Worm (Caenorhabditis elegans) whole organism, early embryonic: ENCODE measurements around the gene fipr-13.

Experiments used
- B0310.2 ChIP-seq: sonication (generic microtip); optimal IDR thresholded peaks from 2 replicates; lab custom pipeline; 2016; ENCODE audit warnings: mild to moderate bottlenecking, missing genetic modification characterization, missing compliant biosample characterization
- F13C5.2 ChIP-seq: sonication (generic microtip); optimal IDR thresholded peaks from 2 replicates; lab custom pipeline; 2017; ENCODE audit warnings: mild to moderate bottlenecking, missing genetic modification characterization, inconsistent platforms, missing compliant biosample characterization
- aly-1 ChIP-seq: sonication (generic microtip); optimal IDR thresholded peaks from 2 replicates; lab custom pipeline; 2016; ENCODE audit warnings: missing genetic modification characterization, missing compliant biosample characterization
- ama-1 ChIP-seq: fragments of 150-350 bp; optimal IDR thresholded peaks from 2 replicates; lab custom pipeline; 2014
- ceh-13 ChIP-seq: fragments of 200-800 bp; sonication (Bioruptor generic); optimal IDR thresholded peaks from 2 replicates; lab custom pipeline; 2018; ENCODE audit warnings: mild to moderate bottlenecking, missing genetic modification characterization, missing compliant biosample characterization
- ceh-36 ChIP-seq: sonication (generic microtip); optimal IDR thresholded peaks from 2 replicates; lab custom pipeline; 2016; ENCODE audit warnings: missing genetic modification characterization, inconsistent platforms, missing compliant biosample characterization
- ets-7 ChIP-seq: sonication (generic microtip); optimal IDR thresholded peaks from 2 replicates; lab custom pipeline; 2016; ENCODE audit warnings: missing genotype, missing genetic modification characterization, missing compliant biosample characterization
- flt-1 ChIP-seq: fragments of 200-800 bp; sonication (Bioruptor generic); IDR thresholded peaks from 2 replicates; pipeline ENCODE4 v1.3.6; 2022; ENCODE audit warnings: missing genetic modification characterization, missing compliant biosample characterization
- hmbx-1 ChIP-seq: sonication (generic microtip); optimal IDR thresholded peaks from 2 replicates; lab custom pipeline; 2016; ENCODE audit warnings: mild to moderate bottlenecking, missing genetic modification characterization, missing compliant biosample characterization
- hmg-4 ChIP-seq: fragments of 200-800 bp; sonication (Bioruptor generic); optimal IDR thresholded peaks from 2 replicates; lab custom pipeline; 2018; ENCODE audit warnings: mild to moderate bottlenecking, missing genetic modification characterization, missing compliant biosample characterization
- hnd-1 ChIP-seq: sonication (generic microtip); optimal IDR thresholded peaks from 2 replicates; lab custom pipeline; 2016; ENCODE audit warnings: missing genetic modification characterization, missing compliant biosample characterization
- pes-1 ChIP-seq: fragments of 200-800 bp; sonication (Bioruptor generic); IDR thresholded peaks from 2 replicates; pipeline ENCODE4 v1.3.6; 2022; ENCODE audit warnings: missing genetic modification reagents, missing genetic modification characterization, missing compliant biosample characterization
- scrt-1 ChIP-seq: fragments of 200-800 bp; sonication (Bioruptor generic); IDR thresholded peaks from 2 replicates; pipeline ENCODE4 v1.3.6; 2022; ENCODE audit warnings: missing genetic modification characterization, missing compliant biosample characterization
- sea-1 ChIP-seq: fragments of 200-800 bp; sonication (Bioruptor generic); conservative IDR thresholded peaks from 2 replicates; pipeline ENCODE4 v1.3.6; 2022; ENCODE audit warnings: missing genetic modification characterization, missing compliant biosample characterization
- tbx-11 ChIP-seq: fragments of 200-800 bp; sonication (Bioruptor generic); IDR thresholded peaks from 2 replicates; pipeline ENCODE4 v1.3.6; 2022; ENCODE audit warnings: missing genetic modification characterization, missing compliant biosample characterization
- tbx-37 ChIP-seq: fragments of 200-800 bp; sonication (Bioruptor generic); conservative IDR thresholded peaks from 2 replicates; pipeline ENCODE4 v1.3.6; 2022; ENCODE audit warnings: missing genetic modification reagents, missing genetic modification characterization, missing compliant biosample characterization
- tra-4 ChIP-seq: sonication (generic microtip); optimal IDR thresholded peaks from 2 replicates; lab custom pipeline; 2017; ENCODE audit warnings: missing genetic modification characterization, missing compliant biosample characterization

The fipr-13 gene

ce11 chrV:10065679-10066078 is 1.4 kb downstream of the fipr-13 start:
- TF ChIP-seq ets-7 (tag; lab: Kevin White, UChicago) (no peak), ceh-13 (GFP tag; lab: Kevin White, UChicago) (no peak), ama-1 (lab: Kevin White, UChicago) (no peak), hnd-1 (no peak), B0310.2 (no peak), sea-1 (no peak), hmbx-1 (tag; lab: Kevin White, UChicago) (no peak), F13C5.2 (tag; lab: Kevin White, UChicago) (no peak), flt-1 (no peak), tbx-11 (GFP tag; lab: Robert Waterston, UW) (no peak), ceh-36 (no peak), tra-4 (tag; lab: Kevin White, UChicago) (no peak), pes-1 (GFP tag; lab: Robert Waterston, UW) (no peak), aly-1 (no peak), hmg-4 (no peak), tbx-37 (GFP tag; lab: Robert Waterston, UW) (no peak), scrt-1 (no peak)

ce11 chrV:10066769-10067168 is 2.4 kb downstream of the fipr-13 start, which contains the start of gene npr-39:
Gene npr-39 (plus strand): TSS chrV:10067069.
- TF ChIP-seq scrt-1, result no peak
- TF ChIP-seq ama-1 (lab: Kevin White, UChicago), result no peak
- TF ChIP-seq tra-4 (tag; lab: Kevin White, UChicago), result no peak
- TF ChIP-seq ets-7 (tag; lab: Kevin White, UChicago), result no peak
- TF ChIP-seq tbx-11 (GFP tag; lab: Robert Waterston, UW), result no peak
- no peak for TF ChIP-seq F13C5.2 (tag; lab: Kevin White, UChicago)
- no peak for TF ChIP-seq B0310.2
- no peak for TF ChIP-seq ceh-36

- TF ChIP-seq aly-1 (no peak), ceh-13 (GFP tag; lab: Kevin White, UChicago) (no peak), tbx-11 (GFP tag; lab: Robert Waterston, UW) (no peak), hnd-1 (no peak), scrt-1 (no peak), ets-7 (tag; lab: Kevin White, UChicago) (no peak), tbx-37 (GFP tag; lab: Robert Waterston, UW) (no peak), tra-4 (tag; lab: Kevin White, UChicago) (no peak), B0310.2 (no peak), sea-1 (no peak)
Measured at ce11 chrV:10070541-10070940, 6.2 kb downstream of the fipr-13 start, which contains the start of gene nhr-192. Gene nhr-192 (minus strand): TSS chrV:10070641.

ce11 chrV:10072721-10073120 is 8.4 kb downstream of the fipr-13 start:
- no peak for TF ChIP-seq B0310.2
- no peak for TF ChIP-seq hmbx-1 (tag; lab: Kevin White, UChicago)
- TF ChIP-seq hmg-4, result no peak
- no peak for TF ChIP-seq sea-1
- TF ChIP-seq ceh-36, result no peak
- no peak for TF ChIP-seq tbx-11 (GFP tag; lab: Robert Waterston, UW)
- no peak for TF ChIP-seq flt-1
- TF ChIP-seq F13C5.2 (tag; lab: Kevin White, UChicago), result no peak
- TF ChIP-seq hnd-1, result no peak

- TF ChIP-seq ama-1 (lab: Kevin White, UChicago), result no peak
- TF ChIP-seq ceh-13 (GFP tag; lab: Kevin White, UChicago), result no peak
- TF ChIP-seq hnd-1, result no peak
- TF ChIP-seq ets-7 (tag; lab: Kevin White, UChicago), result no peak
- no peak for TF ChIP-seq flt-1
Measured at ce11 chrV:10073793-10074192, 9.5 kb downstream of the fipr-13 start, which contains the start of gene F57A8.6. Gene F57A8.6 (minus strand): TSS chrV:10073893.

- TF ChIP-seq ceh-36 (no peak), B0310.2 (no peak), tbx-37 (GFP tag; lab: Robert Waterston, UW) (no peak), hmbx-1 (tag; lab: Kevin White, UChicago) (no peak), ama-1 (lab: Kevin White, UChicago) (no peak), pes-1 (GFP tag; lab: Robert Waterston, UW) (no peak), sea-1 (no peak), hmg-4 (no peak), tra-4 (tag; lab: Kevin White, UChicago) (no peak), F13C5.2 (tag; lab: Kevin White, UChicago) (no peak), ceh-13 (GFP tag; lab: Kevin White, UChicago) (no peak)
Measured at ce11 chrV:10075441-10075840, 11.1 kb downstream of the fipr-13 start, which contains the start of gene F57A8.7. Gene F57A8.7 (plus strand): TSS chrV:10075741.

ce11 chrV:10078244-10078643 is 13.9 kb downstream of the fipr-13 start, which contains the start of gene R04B5.1:
Gene R04B5.1 (minus strand): TSS chrV:10078344.
- TF ChIP-seq sea-1, result no peak
- TF ChIP-seq tra-4 (tag; lab: Kevin White, UChicago), result no peak
- TF ChIP-seq ets-7 (tag; lab: Kevin White, UChicago), result no peak
- no peak for TF ChIP-seq ceh-13 (GFP tag; lab: Kevin White, UChicago)
- TF ChIP-seq tbx-11 (GFP tag; lab: Robert Waterston, UW), result no peak
- TF ChIP-seq hmbx-1 (tag; lab: Kevin White, UChicago), result no peak
- TF ChIP-seq B0310.2, result no peak
- no peak for TF ChIP-seq hmg-4
- TF ChIP-seq ama-1 (lab: Kevin White, UChicago), result no peak
- no peak for TF ChIP-seq aly-1
- TF ChIP-seq ceh-36, result no peak
- no peak for TF ChIP-seq hnd-1

ce11 chrV:10080905-10081304 is 16.6 kb downstream of the fipr-13 start:
- TF ChIP-seq tbx-11 (GFP tag; lab: Robert Waterston, UW) (no peak), hnd-1 (no peak), scrt-1 (no peak), flt-1 (no peak), B0310.2 (no peak), tbx-37 (GFP tag; lab: Robert Waterston, UW) (no peak), tra-4 (tag; lab: Kevin White, UChicago) (no peak), ceh-36 (no peak)
